Worm (Caenorhabditis elegans): ENCODE data around the gene T25B9.4.
"Not testable (repeated sequence)": the region's sequence is repeated elsewhere in the genome, so short reads cannot be mapped to it uniquely, and the experiment has no call there.

The T25B9.4 gene

ce11 chrIV:10769353-10769752 is 11.8 kb upstream of the T25B9.4 start, which contains the start of gene T25B9.9:
T25B9.9 (plus strand) TSS chrIV:10769653.
- TF ChIP-seq tbx-11 (GFP tag; IDR thresholded peaks at IDR 0.05) (no peak), ceh-36 (tag; optimal IDR thresholded peaks at IDR 0.05) (no peak), tbx-37 (GFP tag; conservative IDR thresholded peaks at IDR 0.05) (no peak), B0310.2 (tag; optimal IDR thresholded peaks at IDR 0.05) (no peak), sea-1 (GFP tag; conservative IDR thresholded peaks at IDR 0.05) (no peak), ets-7 (tag; optimal IDR thresholded peaks at IDR 0.05) (no peak)

ce11 chrIV:10768146-10768636 is 10.7 kb upstream of the T25B9.4 start, which contains the start of gene T25B9.8:
T25B9.8 (minus strand) TSS chrIV:10768196.
- TF ChIP-seq tbx-11 (GFP tag; IDR thresholded peaks at IDR 0.05) (no peak), flt-1 (GFP tag; IDR thresholded peaks at IDR 0.05) (no peak), ets-7 (tag; optimal IDR thresholded peaks at IDR 0.05) (no peak), ceh-13 (GFP tag; optimal IDR thresholded peaks at IDR 0.05) (no peak)

DNA sequence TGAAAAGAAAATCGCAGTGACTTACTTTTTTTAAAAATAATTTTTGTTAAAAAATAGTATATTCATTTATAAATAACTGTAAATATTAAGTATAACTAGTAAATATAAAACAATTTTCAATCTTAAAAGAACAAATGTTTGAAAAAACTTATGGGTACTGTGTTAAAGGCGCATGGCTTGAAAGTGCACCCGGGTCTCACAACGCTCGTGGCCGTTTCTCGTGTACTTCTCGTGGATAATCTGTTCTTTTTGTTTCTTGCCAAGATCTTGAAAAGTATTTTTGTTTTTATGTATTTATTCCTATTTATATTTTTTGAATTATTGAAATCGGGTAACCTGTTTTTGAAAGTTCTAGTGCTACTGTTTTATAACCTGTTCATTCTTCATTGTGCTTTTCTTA is 8.6 kb upstream of the T25B9.4 start:
- TF ChIP-seq ama-1 (optimal IDR thresholded peaks at IDR 0.05) (no peak), ceh-13 (GFP tag; optimal IDR thresholded peaks at IDR 0.05) (no peak), hnd-1 (tag; optimal IDR thresholded peaks at IDR 0.05) (no peak), F13C5.2 (tag; optimal IDR thresholded peaks at IDR 0.05) (no peak), ceh-36 (tag; optimal IDR thresholded peaks at IDR 0.05) (no peak), hmbx-1 (tag; optimal IDR thresholded peaks at IDR 0.05) (no peak), ets-7 (tag; optimal IDR thresholded peaks at IDR 0.05) (no peak), tbx-37 (GFP tag; conservative IDR thresholded peaks at IDR 0.05) (no peak), flt-1 (GFP tag; IDR thresholded peaks at IDR 0.05) (no peak), tra-4 (tag; optimal IDR thresholded peaks at IDR 0.05) (no peak), aly-1 (tag; optimal IDR thresholded peaks at IDR 0.05) (no peak), B0310.2 (tag; optimal IDR thresholded peaks at IDR 0.05) (no peak)

ce11 chrIV:10765053-10765452 is 7.5 kb upstream of the T25B9.4 start, which contains the start of gene T25B9.12:
T25B9.12 (plus strand) TSS chrIV:10765353.
- TF ChIP-seq sea-1 (GFP tag; conservative IDR thresholded peaks at IDR 0.05), result no peak
- TF ChIP-seq F13C5.2 (tag; optimal IDR thresholded peaks at IDR 0.05), result no peak
- no peak for TF ChIP-seq ceh-36 (tag; optimal IDR thresholded peaks at IDR 0.05)
- TF ChIP-seq ceh-13 (GFP tag; optimal IDR thresholded peaks at IDR 0.05), result no peak
- no peak for TF ChIP-seq flt-1 (GFP tag; IDR thresholded peaks at IDR 0.05)

- TF ChIP-seq hmg-4 (GFP tag; optimal IDR thresholded peaks at IDR 0.05) (no peak), ets-7 (tag; optimal IDR thresholded peaks at IDR 0.05) (no peak), hnd-1 (tag; optimal IDR thresholded peaks at IDR 0.05) (no peak), pes-1 (GFP tag; IDR thresholded peaks at IDR 0.05) (no peak), tra-4 (tag; optimal IDR thresholded peaks at IDR 0.05) (no peak), tbx-37 (GFP tag; conservative IDR thresholded peaks at IDR 0.05) (no peak), hmbx-1 (tag; optimal IDR thresholded peaks at IDR 0.05) (no peak), B0310.2 (tag; optimal IDR thresholded peaks at IDR 0.05) (no peak), flt-1 (GFP tag; IDR thresholded peaks at IDR 0.05) (no peak), scrt-1 (GFP tag; IDR thresholded peaks at IDR 0.05) (no peak), ceh-13 (GFP tag; optimal IDR thresholded peaks at IDR 0.05) (no peak), tbx-11 (GFP tag; IDR thresholded peaks at IDR 0.05) (no peak), F13C5.2 (tag; optimal IDR thresholded peaks at IDR 0.05) (no peak), ama-1 (optimal IDR thresholded peaks at IDR 0.05) (no peak), aly-1 (tag; optimal IDR thresholded peaks at IDR 0.05) (no peak), sea-1 (GFP tag; conservative IDR thresholded peaks at IDR 0.05) (no peak), ceh-36 (tag; optimal IDR thresholded peaks at IDR 0.05) (no peak)
Observed at ce11 chrIV:10764206-10764605, 6.7 kb upstream of the T25B9.4 start, which contains the start of gene T25B9.11. T25B9.11 (plus strand) TSS chrIV:10764506.

DNA sequence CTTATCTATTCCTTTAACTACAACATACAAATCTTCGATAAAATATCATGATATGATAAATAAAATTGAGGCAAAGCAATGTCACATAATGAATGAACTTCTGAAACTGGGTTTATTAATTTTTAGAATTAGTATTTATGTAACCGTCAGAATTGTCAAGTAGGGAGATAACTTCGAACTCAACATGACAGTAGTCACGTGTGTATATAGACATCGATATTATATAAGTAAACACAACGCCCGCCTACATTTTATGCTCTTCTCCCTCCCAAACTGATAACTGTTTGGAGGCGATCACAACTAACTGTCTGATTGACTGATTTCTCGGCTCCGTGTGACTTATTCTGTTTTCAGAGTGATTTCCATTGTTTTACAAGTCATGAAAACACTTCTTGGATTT is 3.8 kb upstream of the T25B9.4 start, which contains the start of gene ugt-54:
Gene ugt-54 (plus strand): TSS at position 355 of the 400 bp plus-strand sequence.
- TF ChIP-seq B0310.2 (tag; optimal IDR thresholded peaks at IDR 0.05), result no peak
- no peak for TF ChIP-seq ceh-13 (GFP tag; optimal IDR thresholded peaks at IDR 0.05)
- no peak for TF ChIP-seq tra-4 (tag; optimal IDR thresholded peaks at IDR 0.05)
- TF ChIP-seq sea-1 (GFP tag; conservative IDR thresholded peaks at IDR 0.05), result no peak
- no peak for TF ChIP-seq flt-1 (GFP tag; IDR thresholded peaks at IDR 0.05)
- no peak for TF ChIP-seq F13C5.2 (tag; optimal IDR thresholded peaks at IDR 0.05)
- no peak for TF ChIP-seq scrt-1 (GFP tag; IDR thresholded peaks at IDR 0.05)
- no peak for TF ChIP-seq pes-1 (GFP tag; IDR thresholded peaks at IDR 0.05)
- no peak for TF ChIP-seq ceh-36 (tag; optimal IDR thresholded peaks at IDR 0.05)
- no peak for TF ChIP-seq hmbx-1 (tag; optimal IDR thresholded peaks at IDR 0.05)
- no peak for TF ChIP-seq hnd-1 (tag; optimal IDR thresholded peaks at IDR 0.05)
- no peak for TF ChIP-seq tbx-11 (GFP tag; IDR thresholded peaks at IDR 0.05)
- TF ChIP-seq aly-1 (tag; optimal IDR thresholded peaks at IDR 0.05), result no peak
- TF ChIP-seq ets-7 (tag; optimal IDR thresholded peaks at IDR 0.05), result no peak
- TF ChIP-seq tbx-37 (GFP tag; conservative IDR thresholded peaks at IDR 0.05), result no peak
- TF ChIP-seq hmg-4 (GFP tag; optimal IDR thresholded peaks at IDR 0.05), result no peak
- no peak for TF ChIP-seq ama-1 (optimal IDR thresholded peaks at IDR 0.05)

DNA sequence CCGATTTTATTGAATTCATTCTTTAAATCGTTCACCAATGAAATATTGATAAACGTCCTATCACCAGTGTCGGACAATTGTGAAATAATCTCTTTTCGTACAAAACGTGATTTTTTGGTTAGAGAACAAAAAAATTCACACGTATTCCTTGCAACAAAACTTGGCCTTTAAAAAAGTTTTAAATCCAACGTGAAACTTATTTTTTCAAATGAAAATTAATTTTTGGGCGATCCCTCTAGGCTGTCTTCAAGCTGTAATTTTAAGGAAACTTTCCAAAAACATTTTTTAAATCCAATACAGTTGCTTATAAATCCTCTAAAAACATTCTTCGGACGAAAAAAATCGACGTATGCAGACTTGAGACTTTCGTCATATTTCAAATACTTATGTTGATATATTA is 2.8 kb downstream of the T25B9.4 start, which contains the start of gene T25B9.5:
Gene T25B9.5 (minus strand): TSS at position 101 of the 400 bp plus-strand sequence.
- TF ChIP-seq scrt-1 (GFP tag; IDR thresholded peaks at IDR 0.05) (no peak), aly-1 (tag; optimal IDR thresholded peaks at IDR 0.05) (no peak), tbx-11 (GFP tag; IDR thresholded peaks at IDR 0.05) (no peak), tbx-37 (GFP tag; conservative IDR thresholded peaks at IDR 0.05) (no peak), flt-1 (GFP tag; IDR thresholded peaks at IDR 0.05) (no peak), B0310.2 (tag; optimal IDR thresholded peaks at IDR 0.05) (no peak)

- TF ChIP-seq hmg-4 (GFP tag; optimal IDR thresholded peaks at IDR 0.05); ama-1 (optimal IDR thresholded peaks at IDR 0.05); ceh-36 (tag; optimal IDR thresholded peaks at IDR 0.05): not testable (repeated sequence)
Observed at ce11 chrIV:10751740-10752139, 5.8 kb downstream of the T25B9.4 start, which contains the start of gene T25B9.2. T25B9.2 (minus strand) TSS chrIV:10751840.
